Worm (Caenorhabditis elegans): ENCODE measurements around the gene F29G6.1.
A peak's percentile ranks its signal among the peaks of the same experiment; 100 is the strongest.

Gene F29G6.1

DNA sequence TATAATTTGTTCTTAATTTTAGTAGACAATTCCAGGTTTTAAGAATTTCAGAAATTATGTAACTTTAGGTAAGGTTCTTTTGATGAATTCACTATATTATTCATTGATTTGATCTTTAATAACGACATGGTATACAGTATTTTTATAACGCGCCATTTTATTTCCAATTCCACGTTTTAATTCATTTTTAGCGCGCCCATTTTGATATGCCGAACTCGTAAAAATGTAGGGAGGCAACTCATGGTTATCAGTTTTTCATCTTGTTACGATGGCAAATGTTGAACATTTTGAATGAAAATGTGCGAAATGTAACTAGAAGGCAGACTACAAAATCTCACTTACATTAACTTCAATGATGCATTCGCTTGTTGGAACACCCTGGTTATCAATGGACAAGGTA lies 3.2 kb upstream of the F29G6.1 start:
- TF ChIP-seq pqm-1 (tag; optimal IDR thresholded peaks at IDR 0.05) (peak; percentile 62), fkh-2 (tag; optimal IDR thresholded peaks at IDR 0.05) (no peak), ztf-4 (tag; optimal IDR thresholded peaks at IDR 0.05) (no peak), nhr-25 (tag; optimal IDR thresholded peaks at IDR 0.05) (no peak), elt-2 (tag; optimal IDR thresholded peaks at IDR 0.05) (peak; percentile 68), elt-1 (tag; optimal IDR thresholded peaks at IDR 0.05) (no peak), ceh-28 (tag; optimal IDR thresholded peaks at IDR 0.05) (no peak)

DNA sequence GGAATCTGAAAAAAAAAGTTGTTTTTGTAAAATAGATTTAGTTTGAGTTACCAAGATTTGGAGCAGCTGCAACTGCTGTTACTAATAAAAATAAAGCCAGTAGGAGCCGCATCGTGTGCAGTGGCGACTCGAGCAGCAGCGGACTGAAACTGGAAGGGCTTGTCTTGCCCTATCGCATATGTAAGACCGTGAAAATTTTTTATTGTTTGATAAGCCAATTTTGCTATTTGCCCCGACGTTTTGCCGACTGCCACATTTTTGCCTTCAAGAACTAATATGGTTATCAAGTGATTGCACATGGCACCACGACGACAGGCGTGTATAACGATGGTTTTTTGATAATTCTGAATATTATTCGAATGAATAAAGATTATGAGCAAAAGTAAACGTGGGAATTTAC lies 2.3 kb upstream of the F29G6.1 start, which contains the start of gene T25C12.3:
TSS of gene T25C12.3 (minus strand) at position 262 of the 400 bp plus-strand sequence.
- no peak for TF ChIP-seq pha-4 (tag; optimal IDR thresholded peaks at IDR 0.05)
- TF ChIP-seq tbx-2 (tag; optimal IDR thresholded peaks at IDR 0.05) = no peak
- TF ChIP-seq eor-1 (tag; optimal IDR thresholded peaks at IDR 0.05) = no peak
- peak; percentile 80 for TF ChIP-seq elt-2 (tag; optimal IDR thresholded peaks at IDR 0.05)
- no peak for TF ChIP-seq zag-1 (tag; optimal IDR thresholded peaks at IDR 0.05)

DNA sequence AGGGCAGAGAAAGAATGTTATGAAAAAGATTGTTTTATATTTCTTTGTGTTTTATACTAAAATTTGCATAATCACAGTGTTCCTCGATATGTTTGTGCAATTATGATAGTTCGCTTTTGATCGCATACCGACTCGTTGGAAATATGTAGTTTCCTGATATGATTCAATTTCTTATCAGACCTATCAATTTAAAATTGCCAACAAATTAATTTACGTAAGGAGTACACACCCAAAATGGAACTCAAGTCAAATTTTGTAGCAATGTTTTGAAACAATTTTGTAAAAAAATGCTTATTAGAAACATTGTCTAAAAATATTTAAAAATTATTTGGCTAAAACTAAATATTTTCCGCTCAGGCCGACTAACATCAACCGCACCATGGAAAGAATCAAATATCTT lies 1.5 kb upstream of the F29G6.1 start:
- TF ChIP-seq elt-2 (tag; optimal IDR thresholded peaks at IDR 0.05) (peak; percentile 76), nhr-25 (tag; optimal IDR thresholded peaks at IDR 0.05) (no peak)

DNA sequence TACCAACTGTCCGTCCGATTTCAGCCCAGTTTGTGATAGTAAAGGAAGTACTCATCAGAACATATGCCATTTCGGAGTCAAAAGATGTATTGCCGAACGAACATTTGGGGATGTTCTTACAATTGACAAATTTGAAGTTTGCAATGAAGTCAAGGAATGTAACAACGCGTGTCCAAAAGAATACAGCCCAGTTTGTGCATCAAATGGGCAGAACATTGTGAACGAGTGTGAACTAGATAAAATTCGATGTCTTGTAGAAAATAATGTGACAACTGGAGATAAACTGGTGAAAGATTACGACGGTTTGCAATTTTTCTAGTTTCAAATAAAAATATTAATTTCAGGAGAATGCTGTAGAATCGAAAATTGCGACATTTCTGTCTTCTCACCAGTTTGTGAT lies 5.8 kb downstream of the F29G6.1 start:
- TF ChIP-seq daf-12 (tag; optimal IDR thresholded peaks at IDR 0.05) = no peak
- TF ChIP-seq nhr-77 (tag; optimal IDR thresholded peaks at IDR 0.05) = no peak
- no peak for TF ChIP-seq nhr-23 (tag; optimal IDR thresholded peaks at IDR 0.05)
- no peak for TF ChIP-seq aly-2 (tag; optimal IDR thresholded peaks at IDR 0.05)
- no peak for TF ChIP-seq nhr-11 (tag; optimal IDR thresholded peaks at IDR 0.05)
- no peak for TF ChIP-seq ceh-82 (tag; optimal IDR thresholded peaks at IDR 0.05)
- no peak for TF ChIP-seq egl-5 (tag; optimal IDR thresholded peaks at IDR 0.05)
- TF ChIP-seq ceh-28 (tag; optimal IDR thresholded peaks at IDR 0.05) = no peak
- TF ChIP-seq unc-39 (tag; optimal IDR thresholded peaks at IDR 0.05) = no peak
- TF ChIP-seq ceh-16 (tag; optimal IDR thresholded peaks at IDR 0.05) = no peak
- TF ChIP-seq mml-1 (tag; optimal IDR thresholded peaks at IDR 0.05) = no peak
- TF ChIP-seq nhr-28 (tag; optimal IDR thresholded peaks at IDR 0.05) = no peak

DNA sequence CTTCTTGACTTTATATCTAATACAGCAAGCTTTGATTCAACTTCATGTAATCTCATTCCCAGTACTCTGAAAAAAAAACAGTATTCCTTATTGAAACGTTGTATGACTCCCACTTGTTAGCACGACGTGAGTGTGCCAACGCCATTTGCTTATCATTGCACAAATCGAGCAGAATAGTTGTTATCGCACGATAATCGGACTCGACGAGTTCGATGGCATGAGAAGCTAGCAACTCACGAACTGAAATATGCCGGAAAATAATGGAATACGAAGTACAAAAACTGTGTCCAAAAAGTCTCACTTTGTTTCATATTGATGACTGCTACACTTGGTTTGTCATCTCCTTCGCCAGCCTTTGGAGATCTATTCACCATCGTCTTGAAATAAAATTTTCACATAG lies 7.5 kb downstream of the F29G6.1 start:
- TF ChIP-seq nhr-12 (tag; optimal IDR thresholded peaks at IDR 0.05) (no peak), pqm-1 (tag; optimal IDR thresholded peaks at IDR 0.05) (peak; percentile 75), nhr-76 (tag; optimal IDR thresholded peaks at IDR 0.05) (no peak), elt-2 (tag; optimal IDR thresholded peaks at IDR 0.05) (peak; percentile 88)

DNA sequence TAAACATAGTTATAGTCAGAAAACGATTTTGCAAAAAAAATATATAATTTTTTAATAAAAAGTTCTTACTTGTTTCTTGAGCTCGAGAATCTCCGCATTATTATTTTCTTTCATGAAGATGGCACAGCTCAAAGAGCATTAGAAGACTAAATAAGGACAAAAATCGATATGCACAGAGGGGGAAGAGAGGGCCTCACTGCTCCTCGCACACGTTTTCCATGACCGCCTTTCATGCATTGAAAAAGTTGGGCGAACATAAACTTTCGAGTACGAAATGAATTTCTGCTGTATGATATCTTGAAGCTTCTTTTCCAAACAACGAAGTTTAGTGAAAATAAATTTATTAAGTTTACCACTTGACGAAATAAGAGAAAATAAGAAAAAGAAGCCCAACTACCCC lies 9.2 kb downstream of the F29G6.1 start, which contains the start of gene ccdc-149:
TSS of gene ccdc-149 (minus strand) at position 221 of the 400 bp plus-strand sequence.
- TF ChIP-seq ceh-9 (tag; optimal IDR thresholded peaks at IDR 0.05) = no peak
- TF ChIP-seq elt-2 (tag; optimal IDR thresholded peaks at IDR 0.05) = peak; percentile 11
- no peak for TF ChIP-seq nhr-43 (tag; optimal IDR thresholded peaks at IDR 0.05; ENCODE audit: poor library complexity, severe bottlenecking)

DNA sequence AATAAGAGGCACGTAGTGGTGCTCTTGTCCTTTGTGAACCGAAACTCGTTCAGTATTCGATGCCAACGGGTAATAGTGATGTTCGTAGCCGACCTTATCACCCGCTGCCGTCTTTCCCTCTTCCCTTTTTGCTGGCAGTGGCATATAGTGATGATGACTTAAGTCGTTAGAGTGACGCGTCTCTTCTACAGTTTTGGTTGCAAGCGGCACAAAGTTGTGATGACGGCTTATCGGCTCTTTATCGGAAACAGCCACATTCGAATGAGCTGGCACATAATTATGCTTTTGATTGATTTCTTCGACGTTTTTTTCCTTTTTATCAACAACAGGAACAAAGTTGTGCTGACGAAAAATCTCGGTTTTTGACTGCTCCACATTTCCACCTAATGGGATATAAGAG lies 13.3 kb downstream of the F29G6.1 start:
- TF ChIP-seq pha-4 (tag; optimal IDR thresholded peaks at IDR 0.05) (peak; percentile 23), skn-1 (tag; optimal IDR thresholded peaks at IDR 0.05) (peak; percentile 76), ceh-28 (tag; optimal IDR thresholded peaks at IDR 0.05) (no peak), elt-2 (tag; optimal IDR thresholded peaks at IDR 0.05) (peak; percentile 98), fkh-10 (GFP tag; optimal IDR thresholded peaks at IDR 0.05) (no peak), pqm-1 (tag; optimal IDR thresholded peaks at IDR 0.05) (peak; percentile 88), fos-1 (tag; optimal IDR thresholded peaks at IDR 0.05) (peak; percentile 3), nhr-25 (tag; optimal IDR thresholded peaks at IDR 0.05) (no peak), jun-1 (tag; optimal IDR thresholded peaks at IDR 0.05) (peak; percentile 92), nhr-67 (tag; optimal IDR thresholded peaks at IDR 0.05) (no peak)
